Fruit fly (Drosophila melanogaster): ENCODE results near the gene CG31142.

The CG31142 gene

DNA sequence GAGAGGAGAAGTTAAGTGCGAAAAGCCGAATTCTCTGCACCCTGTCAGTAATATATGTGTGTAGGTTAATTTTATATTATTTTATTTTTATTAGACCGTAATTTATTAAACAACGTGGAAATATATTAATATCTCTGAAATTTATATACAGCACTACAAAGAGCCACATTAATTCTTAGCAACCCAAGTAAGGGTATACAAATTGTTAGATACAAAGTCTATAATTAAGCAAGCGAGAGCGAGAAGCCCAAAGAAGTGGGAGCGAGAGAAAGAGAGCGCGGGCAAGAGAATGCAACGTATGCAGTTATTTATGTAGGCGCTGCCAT lies 42.0 kb upstream of the CG31142 start:
- TF ChIP-seq Snoo (tag; optimal IDR thresholded peaks at IDR 0.05) (peak; percentile 87), CG17806 (tag; optimal IDR thresholded peaks at IDR 0.05) (peak; percentile 96), gl (tag; optimal IDR thresholded peaks at IDR 0.05) (peak; percentile 82), CG12605 (GFP tag; IDR thresholded peaks at IDR 0.05) (peak; percentile 97), CG15710 (tag; optimal IDR thresholded peaks at IDR 0.05) (peak; percentile 95), Pif1B (GFP tag; optimal IDR thresholded peaks at IDR 0.05) (peak; percentile 88), CG9948 (tag; optimal IDR thresholded peaks at IDR 0.05) (peak; percentile 97), EcR (GFP tag; optimal IDR thresholded peaks at IDR 0.05) (no peak), CG13204 (GFP tag; optimal IDR thresholded peaks at IDR 0.05) (peak; percentile 76), Pif1A (GFP tag; optimal IDR thresholded peaks at IDR 0.05) (peak; percentile 93), CG32121 (GFP tag; IDR thresholded peaks at IDR 0.05) (peak; percentile 99), CG4496 (GFP tag; IDR thresholded peaks at IDR 0.05) (peak; percentile 99), CG14655 (GFP tag; optimal IDR thresholded peaks at IDR 0.05) (peak; percentile 98), CG8159 (tag; optimal IDR thresholded peaks at IDR 0.05) (peak; percentile 96), D1 (tag; optimal IDR thresholded peaks at IDR 0.05) (peak; percentile 86), fd96Ca (GFP tag; IDR thresholded peaks at IDR 0.05) (peak; percentile 91), CG10348 (GFP tag; IDR thresholded peaks at IDR 0.05) (peak; percentile 94), CG34367 (tag; optimal IDR thresholded peaks at IDR 0.05) (peak; percentile 93), Ets98B (GFP tag; IDR thresholded peaks at IDR 0.05) (peak; percentile 98), rn (GFP tag; IDR thresholded peaks at IDR 0.05) (peak; percentile 95), CG8301 (tag; optimal IDR thresholded peaks at IDR 0.05) (peak; percentile 98)

DNA sequence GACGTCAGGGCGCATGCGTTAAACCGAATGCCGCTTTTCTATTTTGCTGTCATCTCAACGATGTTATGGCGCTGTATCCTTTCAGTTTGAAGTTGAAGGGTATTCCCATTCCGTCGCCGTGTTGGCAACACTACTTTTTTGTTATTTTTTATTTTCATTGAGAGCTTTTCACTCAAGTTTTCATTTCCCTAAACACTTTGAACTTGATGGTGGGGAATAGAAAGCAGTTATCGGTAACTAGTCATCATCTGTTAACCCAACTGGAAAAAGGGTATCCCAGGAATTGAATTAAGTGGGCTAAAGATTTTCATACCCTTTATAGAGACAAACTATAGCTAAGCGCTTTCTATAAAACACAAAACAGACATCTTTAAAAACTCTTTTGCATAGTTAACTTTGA lies 41.5 kb upstream of the CG31142 start:
- TF ChIP-seq CG32121 (GFP tag; IDR thresholded peaks at IDR 0.05) = peak; percentile 45
- TF ChIP-seq CG14655 (GFP tag; optimal IDR thresholded peaks at IDR 0.05) = no peak
- no peak for TF ChIP-seq Pif1B (GFP tag; optimal IDR thresholded peaks at IDR 0.05)
- TF ChIP-seq fd96Ca (GFP tag; IDR thresholded peaks at IDR 0.05) = peak; percentile 75
- peak; percentile 10 for TF ChIP-seq CG34367 (tag; optimal IDR thresholded peaks at IDR 0.05)
- TF ChIP-seq CG9948 (tag; optimal IDR thresholded peaks at IDR 0.05) = no peak
- no peak for TF ChIP-seq CG8159 (tag; optimal IDR thresholded peaks at IDR 0.05)
- no peak for TF ChIP-seq gl (tag; optimal IDR thresholded peaks at IDR 0.05)
- peak; percentile 27; the same call in 1 of the 2 replicates for TF ChIP-seq Ets98B (GFP tag; IDR thresholded peaks at IDR 0.05)
- peak; percentile 44 for TF ChIP-seq CG8301 (tag; optimal IDR thresholded peaks at IDR 0.05)
- TF ChIP-seq EcR (GFP tag; optimal IDR thresholded peaks at IDR 0.05) = no peak
- no peak for TF ChIP-seq CG12605 (GFP tag; IDR thresholded peaks at IDR 0.05)
- 0 out of 2 replicates have a peak, but pooled peaks have one; percentile 30 for TF ChIP-seq rn (GFP tag; IDR thresholded peaks at IDR 0.05)
- no peak for TF ChIP-seq CG10348 (GFP tag; IDR thresholded peaks at IDR 0.05)
- TF ChIP-seq CG4496 (GFP tag; IDR thresholded peaks at IDR 0.05) = peak; percentile 74
- peak; percentile 23 for TF ChIP-seq CG17806 (tag; optimal IDR thresholded peaks at IDR 0.05)
- no peak for TF ChIP-seq D1 (tag; optimal IDR thresholded peaks at IDR 0.05)
- TF ChIP-seq Snoo (tag; optimal IDR thresholded peaks at IDR 0.05) = no peak

DNA sequence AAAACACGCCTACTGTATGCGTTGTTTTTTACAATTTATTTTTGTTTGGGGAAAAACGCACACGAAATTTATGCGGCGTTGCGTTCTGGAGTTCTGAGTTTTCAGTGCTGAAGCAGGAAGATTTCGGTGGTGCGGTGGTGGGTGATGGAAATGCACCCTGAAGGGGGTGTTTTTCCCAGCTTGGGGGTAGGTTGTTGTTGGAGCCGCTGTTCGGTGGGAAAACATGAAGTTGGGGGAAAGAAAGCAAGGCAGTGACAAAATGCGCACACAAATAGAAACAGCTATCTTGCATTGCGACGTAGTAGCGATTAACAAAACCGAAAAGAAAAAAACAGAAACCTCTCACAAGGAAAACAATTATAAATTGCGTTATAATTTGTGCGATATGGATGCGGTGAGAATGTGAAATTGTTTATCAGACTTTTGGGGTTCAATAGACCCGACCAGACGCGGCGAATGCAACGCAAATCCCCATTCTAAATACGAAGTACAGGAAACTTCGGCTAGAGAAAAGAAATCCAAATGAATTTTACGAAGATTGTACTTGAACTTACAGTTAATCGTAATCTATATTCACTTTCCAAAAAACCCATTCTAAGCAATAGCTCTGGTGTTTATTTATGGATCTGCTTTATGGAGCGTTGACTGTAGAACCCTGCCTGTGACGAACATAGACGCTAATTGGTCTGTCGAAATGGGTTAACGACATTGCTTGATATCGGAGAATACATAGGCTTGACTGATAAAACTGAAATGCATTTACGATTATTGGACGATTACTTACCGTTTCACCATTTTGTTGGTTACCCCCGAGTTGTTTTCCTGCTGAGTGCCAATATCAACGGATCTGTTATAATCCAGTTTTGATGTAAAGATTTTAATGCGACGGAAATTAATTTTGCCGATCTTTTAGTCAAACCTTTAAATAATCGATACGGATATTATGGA lies 40.5 kb upstream of the CG31142 start:
- TF ChIP-seq Snoo (tag; optimal IDR thresholded peaks at IDR 0.05) = peak; percentile 40
- peak; percentile 5 for TF ChIP-seq EcR (GFP tag; optimal IDR thresholded peaks at IDR 0.05)
- TF ChIP-seq CG13204 (GFP tag; optimal IDR thresholded peaks at IDR 0.05) = no peak
- no peak for TF ChIP-seq CG8301 (tag; optimal IDR thresholded peaks at IDR 0.05)
- TF ChIP-seq CG4496 (GFP tag; IDR thresholded peaks at IDR 0.05) = peak; percentile 58; the same call in 2 of the 3 replicates
- 0 out of 2 replicates have a peak, but pooled peaks have one; percentile 24 for TF ChIP-seq rn (GFP tag; IDR thresholded peaks at IDR 0.05)
- no peak for TF ChIP-seq CG17806 (tag; optimal IDR thresholded peaks at IDR 0.05)
- TF ChIP-seq D1 (tag; optimal IDR thresholded peaks at IDR 0.05) = no peak
- TF ChIP-seq CG15710 (tag; optimal IDR thresholded peaks at IDR 0.05) = peak; percentile 2
- TF ChIP-seq Ets98B (GFP tag; IDR thresholded peaks at IDR 0.05) = peak; percentile 42
- TF ChIP-seq CG32121 (GFP tag; IDR thresholded peaks at IDR 0.05) = peak; percentile 26; the same call in 1 of the 2 replicates
- TF ChIP-seq CG8159 (tag; optimal IDR thresholded peaks at IDR 0.05) = peak; percentile 4
- TF ChIP-seq CG14655 (GFP tag; optimal IDR thresholded peaks at IDR 0.05) = no peak

DNA sequence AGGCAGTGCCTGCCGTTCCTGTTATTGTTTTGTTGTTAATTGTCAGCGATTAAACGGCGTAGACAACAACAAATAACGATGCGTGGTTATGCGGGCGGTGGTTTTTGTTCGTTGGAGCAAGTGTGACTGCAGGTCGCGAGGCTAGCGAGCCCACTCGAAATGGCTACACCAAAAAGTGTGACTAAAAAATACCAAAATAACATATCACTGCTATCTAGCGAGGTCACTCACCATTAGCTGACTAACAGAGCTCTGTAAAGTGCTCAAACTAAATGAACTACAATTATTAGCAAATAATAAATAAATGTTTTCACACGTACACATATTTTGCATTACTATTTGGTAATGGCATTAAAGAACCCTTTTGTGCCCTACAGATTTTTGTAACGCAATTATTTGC lies 39.1 kb upstream of the CG31142 start, which contains the start of gene Pli:
TSS of gene Pli (minus strand) at position 131 of the 400 bp plus-strand sequence.
- TF ChIP-seq Pif1B (GFP tag; optimal IDR thresholded peaks at IDR 0.05) = no peak
- peak; percentile 2 for TF ChIP-seq CG15710 (tag; optimal IDR thresholded peaks at IDR 0.05)
- TF ChIP-seq EcR (GFP tag; optimal IDR thresholded peaks at IDR 0.05) = peak; percentile 24
- no peak for TF ChIP-seq fd96Ca (GFP tag; IDR thresholded peaks at IDR 0.05)
- peak; percentile 40 for TF ChIP-seq CG8159 (tag; optimal IDR thresholded peaks at IDR 0.05)
- TF ChIP-seq CG17806 (tag; optimal IDR thresholded peaks at IDR 0.05) = peak; percentile 5

DNA sequence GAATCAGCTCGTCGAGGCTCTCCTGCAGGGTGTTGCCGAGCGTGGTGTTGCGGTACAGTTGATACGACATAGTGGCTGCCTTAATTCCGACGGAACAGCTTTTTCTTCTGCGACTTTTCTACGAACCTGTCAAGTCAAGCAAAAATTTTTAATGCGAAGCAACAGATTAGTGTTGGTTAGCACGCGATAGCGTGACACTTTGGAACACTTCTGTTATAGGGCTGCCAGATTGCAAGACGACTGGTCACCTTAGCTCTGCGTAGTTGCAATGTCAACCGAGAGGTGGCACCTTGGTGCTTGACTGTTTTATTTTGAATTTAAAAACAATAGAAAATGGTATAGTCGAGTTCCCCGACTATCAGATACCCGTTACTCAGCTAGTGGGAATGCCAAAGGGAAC lies 38.2 kb upstream of the CG31142 start, which contains the start of gene TfIIA-S:
TSS of gene TfIIA-S (minus strand) at position 175 of the 400 bp plus-strand sequence.
- peak; percentile 27 for TF ChIP-seq CG15710 (tag; optimal IDR thresholded peaks at IDR 0.05)
- no peak for TF ChIP-seq CG13204 (GFP tag; optimal IDR thresholded peaks at IDR 0.05)

DNA sequence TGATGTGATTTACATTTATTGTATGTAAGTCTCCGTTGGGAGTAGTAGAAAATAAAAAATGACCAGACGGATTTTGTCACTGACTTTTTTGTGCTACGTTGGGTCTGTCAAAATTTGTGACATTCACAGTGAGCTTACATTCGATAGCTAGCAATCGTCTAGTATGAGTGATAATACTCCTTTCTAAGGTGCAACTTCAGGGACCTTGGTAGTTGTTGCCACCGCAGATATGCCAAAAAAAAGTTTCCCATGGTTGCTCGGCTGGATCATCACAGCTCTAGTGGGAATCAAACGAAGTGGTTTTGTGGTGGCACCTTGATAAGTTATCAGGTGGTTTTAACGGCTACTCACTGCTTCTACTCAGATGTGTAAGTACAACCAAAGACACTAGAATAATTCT lies 35.6 kb upstream of the CG31142 start, which contains the start of gene tbrd-1:
TSS of gene tbrd-1 (minus strand) at position 101 of the 400 bp plus-strand sequence.
- no peak for TF ChIP-seq fd96Ca (GFP tag; IDR thresholded peaks at IDR 0.05)
- TF ChIP-seq CG10348 (GFP tag; IDR thresholded peaks at IDR 0.05) = no peak

Data from whole organism, pupa.